Worm (Caenorhabditis elegans) whole organism, L1 larva: ENCODE measurements around the gene sri-1.
"Not testable (repeated sequence)": the region's sequence is repeated elsewhere in the genome, so short reads cannot be mapped to it uniquely, and the experiment has no call there.

Experiments
- C34B4.2 ChIP-seq: sonication (generic microtip); optimal IDR thresholded peaks from 2 replicates; lab custom pipeline; 2017; ENCODE audit warnings: mild to moderate bottlenecking, missing genetic modification characterization, missing compliant biosample characterization
- F16B12.6 ChIP-seq: fragments of 150-350 bp; optimal IDR thresholded peaks from 2 replicates; lab custom pipeline; 2014; ENCODE audit warnings: missing biosample characterization, missing genetic modification characterization
- aha-1 ChIP-seq: fragments of 150-350 bp; optimal IDR thresholded peaks from 2 replicates; lab custom pipeline; 2014; ENCODE audit warnings: missing biosample characterization, missing genetic modification characterization
- blmp-1 ChIP-seq: fragments of 150-350 bp; optimal IDR thresholded peaks from 2 replicates; lab custom pipeline; 2014; ENCODE audit warnings: missing biosample characterization, missing genetic modification characterization
- ceh-88 ChIP-seq: fragments of 200-800 bp; sonication (Bioruptor generic); IDR thresholded peaks from 2 replicates; pipeline ENCODE4 v1.3.6; 2022; ENCODE audit warnings: missing genetic modification characterization, missing compliant biosample characterization
- dpl-1 ChIP-seq, 3 experiments: fragments of 150-350 bp in 2 of 3; sonication (generic microtip) in 1 of 3; optimal IDR thresholded peaks; 2 replicates each; lab custom pipeline; 2014 to 2017; ENCODE audit warnings: missing biosample characterization in 3 of 3, missing genetic modification characterization in 3 of 3, missing genetic modification reagents in 3 of 3
- efl-1 ChIP-seq, 4 experiments: fragments of 150-350 bp; optimal IDR thresholded peaks in 3 of 4; peaks in 1 of 4; 1 replicate in 1 of 4; 2 replicates in 3 of 4; lab custom pipeline; 2014; ENCODE audit warnings: missing biosample characterization in 2 of 4, missing genetic modification characterization in 2 of 4, missing genetic modification reagents in 2 of 4
- efl-3 ChIP-seq: fragments of 200-800 bp; sonication (Bioruptor generic); optimal IDR thresholded peaks from 2 replicates; lab custom pipeline; 2018; ENCODE audit warnings: mild to moderate bottlenecking, missing genetic modification characterization, missing compliant biosample characterization
- egl-13 ChIP-seq: sonication (generic microtip); optimal IDR thresholded peaks from 2 replicates; lab custom pipeline; 2016; ENCODE audit warnings: missing genotype, missing genetic modification reagents, missing genetic modification characterization, missing compliant biosample characterization
- egl-27 ChIP-seq, 2 experiments: fragments of 150-350 bp in 1 of 2; sonication (generic microtip); optimal IDR thresholded peaks; 3 replicates each; lab custom pipeline; 2017 to 2018; ENCODE audit warnings: missing biosample characterization in 2 of 2, missing genetic modification characterization in 2 of 2, missing genetic modification reagents in 2 of 2
- elt-3 ChIP-seq, 6 experiments: fragments of 150-350 bp in 1 of 6; sonication (generic microtip); optimal IDR thresholded peaks; 2 replicates each; lab custom pipeline; 2017 to 2018; ENCODE audit warnings: missing biosample characterization in 6 of 6, missing genetic modification characterization in 6 of 6, inconsistent platforms in 1 of 6
- fkh-4 ChIP-seq: sonication (generic microtip); optimal IDR thresholded peaks from 2 replicates; lab custom pipeline; 2016; ENCODE audit warnings: missing compliant biosample characterization, missing genetic modification characterization, borderline replicate concordance
- fkh-8 ChIP-seq: sonication (generic microtip); optimal IDR thresholded peaks from 2 replicates; lab custom pipeline; 2016; ENCODE audit warnings: mild to moderate bottlenecking, missing genetic modification characterization, missing compliant biosample characterization
- fos-1 ChIP-seq: fragments of 150-350 bp; optimal IDR thresholded peaks from 2 replicates; lab custom pipeline; 2014; ENCODE audit warnings: missing biosample characterization, missing genetic modification characterization
- grh-1 ChIP-seq: fragments of 200-800 bp; sonication (Bioruptor generic); IDR thresholded peaks from 2 replicates; pipeline ENCODE4 v1.3.6; 2022; ENCODE audit warnings: missing genetic modification reagents, missing genetic modification characterization, missing compliant biosample characterization
- hpl-2 ChIP-seq: fragments of 150-350 bp; optimal IDR thresholded peaks from 2 replicates; lab custom pipeline; 2014; ENCODE audit warnings: missing biosample characterization, missing genetic modification reagents, missing genetic modification characterization
- jun-1 ChIP-seq: fragments of 150-350 bp; optimal IDR thresholded peaks from 2 replicates; lab custom pipeline; 2014; ENCODE audit warnings: missing biosample characterization, missing genetic modification reagents, missing genetic modification characterization
- lin-14 ChIP-seq: fragments of 200-800 bp; sonication (Bioruptor generic); optimal IDR thresholded peaks from 2 replicates; lab custom pipeline; 2018; ENCODE audit warnings: mild to moderate bottlenecking, missing genetic modification characterization, moderate library complexity, missing compliant biosample characterization
- lin-15B ChIP-seq: fragments of 150-350 bp; sonication (generic microtip); optimal IDR thresholded peaks from 3 replicates; lab custom pipeline; 2014; ENCODE audit warnings: missing biosample characterization, missing genetic modification characterization
- lin-35 ChIP-seq, 2 experiments: fragments of 150-350 bp; optimal IDR thresholded peaks; 2 replicates each; lab custom pipeline; 2014; ENCODE audit warnings: missing biosample characterization in 2 of 2, missing genetic modification characterization in 2 of 2, missing genetic modification reagents in 2 of 2
- lir-3 ChIP-seq: sonication (generic microtip); optimal IDR thresholded peaks from 2 replicates; lab custom pipeline; 2016; ENCODE audit warnings: mild to moderate bottlenecking, missing genetic modification characterization, moderate library complexity, missing compliant biosample characterization; ENCODE audit not compliant: poor library complexity
- mef-2 ChIP-seq: fragments of 150-350 bp; optimal IDR thresholded peaks from 2 replicates; lab custom pipeline; 2014; ENCODE audit warnings: missing biosample characterization, missing genetic modification characterization
- mep-1 ChIP-seq: fragments of 150-350 bp; optimal IDR thresholded peaks from 2 replicates; lab custom pipeline; 2014; ENCODE audit warnings: missing biosample characterization, missing genetic modification characterization
- nhr-19 ChIP-seq: fragments of 200-800 bp; sonication (Bioruptor generic); conservative IDR thresholded peaks from 2 replicates; pipeline ENCODE4 v1.3.6; 2022; ENCODE audit warnings: missing genetic modification characterization, missing compliant biosample characterization
- nhr-237 ChIP-seq: fragments of 150-350 bp; optimal IDR thresholded peaks from 2 replicates; lab custom pipeline; 2014; ENCODE audit warnings: missing biosample characterization, missing genetic modification characterization
- nhr-76 ChIP-seq: sonication (generic microtip); optimal IDR thresholded peaks from 2 replicates; lab custom pipeline; 2017; ENCODE audit warnings: missing biosample characterization, missing genetic modification characterization
- nhr-84 ChIP-seq: sonication (generic microtip); optimal IDR thresholded peaks from 2 replicates; lab custom pipeline; 2017; ENCODE audit warnings: missing biosample characterization, missing genetic modification characterization
- pax-3 ChIP-seq: fragments of 200-800 bp; sonication (Bioruptor generic); optimal IDR thresholded peaks from 2 replicates; lab custom pipeline; 2018; ENCODE audit warnings: mild to moderate bottlenecking, missing genetic modification characterization, moderate library complexity, missing compliant biosample characterization
- rnt-1 ChIP-seq: sonication (generic microtip); optimal IDR thresholded peaks from 2 replicates; lab custom pipeline; 2016; ENCODE audit warnings: mild to moderate bottlenecking, missing genetic modification characterization, moderate library complexity, missing compliant biosample characterization
- snpc-4 ChIP-seq: fragments of 150-350 bp; optimal IDR thresholded peaks from 2 replicates; lab custom pipeline; 2014; ENCODE audit warnings: missing biosample characterization, missing genetic modification characterization
- snu-23 ChIP-seq: sonication (generic microtip); optimal IDR thresholded peaks from 2 replicates; lab custom pipeline; 2016; ENCODE audit warnings: missing genetic modification characterization, missing compliant biosample characterization
- unc-30 ChIP-seq: sonication (generic microtip); optimal IDR thresholded peaks from 2 replicates; lab custom pipeline; 2017; ENCODE audit warnings: missing biosample characterization, missing genetic modification characterization
- xbp-1 ChIP-seq: sonication (generic microtip); optimal IDR thresholded peaks from 2 replicates; lab custom pipeline; 2016; ENCODE audit warnings: missing genetic modification characterization, missing compliant biosample characterization
- zag-1 ChIP-seq: fragments of 150-350 bp; optimal IDR thresholded peaks from 2 replicates; lab custom pipeline; 2014; ENCODE audit warnings: missing biosample characterization, missing genetic modification characterization
- ztf-11 ChIP-seq, 2 experiments: sonication (generic microtip); optimal IDR thresholded peaks; 2 replicates each; lab custom pipeline; 2016 to 2017; ENCODE audit warnings: missing genetic modification characterization in 2 of 2, missing biosample characterization in 1 of 2, missing compliant biosample characterization in 1 of 2

The sri-1 gene

DNA sequence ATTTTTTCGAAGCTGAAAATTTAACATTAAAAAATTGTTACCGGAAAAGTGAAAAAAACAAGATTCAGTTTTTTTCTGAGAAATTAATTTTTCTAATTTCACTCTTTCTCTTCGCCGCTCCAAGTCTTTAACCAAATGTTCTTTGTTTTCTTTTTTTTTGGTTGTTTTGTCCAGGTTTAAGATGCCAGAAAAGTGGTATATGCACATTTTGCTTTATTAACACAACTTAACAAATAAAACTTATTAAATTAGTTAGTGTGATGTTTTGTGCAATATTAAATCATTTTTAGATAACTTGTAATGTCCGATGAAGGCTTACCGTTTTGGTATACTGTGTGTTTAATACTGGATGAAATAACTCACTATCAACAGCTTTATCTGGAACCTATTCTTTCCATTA lies 24.3 kb downstream of the sri-1 start, which contains the start of gene srw-53:
TSS of gene srw-53 (plus strand) at position 301 of the 400 bp plus-strand sequence.
- TF ChIP-seq nhr-19 (GFP tag; lab: Robert Waterston, UW), result no peak
- no peak for TF ChIP-seq nhr-76 (tag; lab: Kevin White, UChicago)
- TF ChIP-seq C34B4.2 (tag; lab: Kevin White, UChicago), result no peak
- TF ChIP-seq mef-2 (tag; lab: Kevin White, UChicago), result no peak
- TF ChIP-seq blmp-1, result no peak
- no peak for TF ChIP-seq aha-1 (tag; lab: Kevin White, UChicago)
- no peak for TF ChIP-seq lir-3 (tag; lab: Kevin White, UChicago)
- TF ChIP-seq snu-23 (GFP tag; lab: Kevin White, UChicago), result no peak
- no peak for TF ChIP-seq snpc-4 (tag; lab: Kevin White, UChicago)
- TF ChIP-seq hpl-2 (GFP tag; lab: Kevin White, UChicago), result no peak
- no peak for TF ChIP-seq ceh-88 (GFP tag; lab: Robert Waterston, UW)
- TF ChIP-seq xbp-1 (tag; lab: Kevin White, UChicago), result no peak
- TF ChIP-seq elt-3 (tag; optimal IDR thresholded peaks at IDR 0.05; lab: Kevin White, UChicago), result no peak
- no peak for TF ChIP-seq mep-1
- no peak for TF ChIP-seq ztf-11 (tag; optimal IDR thresholded peaks at IDR 0.05; lab: Kevin White, UChicago)
- TF ChIP-seq fkh-8 (tag; lab: Kevin White, UChicago), result no peak
- TF ChIP-seq lin-15B (tag; lab: Kevin White, UChicago), result no peak
- TF ChIP-seq egl-13 (tag; lab: Kevin White, UChicago), result no peak
- no peak for TF ChIP-seq unc-30
- no peak for TF ChIP-seq pax-3

- TF ChIP-seq ceh-88 (GFP tag; lab: Robert Waterston, UW) (no peak), egl-27 (tag; optimal IDR thresholded peaks at IDR 0.05; lab: Kevin White, UChicago) (no peak), jun-1 (tag; lab: Kevin White, UChicago) (no peak), dpl-1 (GFP tag; optimal IDR thresholded peaks at IDR 0.05; lab: Kevin White, UChicago) (no peak), lin-35 (GFP tag; optimal IDR thresholded peaks at IDR 0.05; lab: Kevin White, UChicago) (no peak), zag-1 (tag; lab: Kevin White, UChicago) (no peak), pax-3 (no peak), rnt-1 (tag; lab: Kevin White, UChicago) (no peak), egl-13 (tag; lab: Kevin White, UChicago) (no peak), efl-3 (GFP tag; lab: Kevin White, UChicago) (no peak), aha-1 (tag; lab: Kevin White, UChicago) (no peak), efl-1 (optimal IDR thresholded peaks at IDR 0.05; lab: Kevin White, UChicago) (no peak), efl-1 (GFP tag; optimal IDR thresholded peaks at IDR 0.05 in 1 of 2; lab: Kevin White, UChicago) (no peak), fos-1 (tag; lab: Kevin White, UChicago) (no peak), nhr-237 (tag; lab: Kevin White, UChicago) (no peak), lin-14 (no peak), grh-1 (GFP tag; lab: Robert Waterston, UW) (no peak), ztf-11 (tag; optimal IDR thresholded peaks at IDR 0.05; lab: Kevin White, UChicago) (no peak), nhr-19 (GFP tag; lab: Robert Waterston, UW) (no peak), F16B12.6 (tag; lab: Kevin White, UChicago) (no peak)
Measured at ce11 chrV:15940254-15940653, 27.2 kb downstream of the sri-1 start, which contains the start of gene srw-55. Gene srw-55, minus strand, starts transcription at chrV:15940354.

DNA sequence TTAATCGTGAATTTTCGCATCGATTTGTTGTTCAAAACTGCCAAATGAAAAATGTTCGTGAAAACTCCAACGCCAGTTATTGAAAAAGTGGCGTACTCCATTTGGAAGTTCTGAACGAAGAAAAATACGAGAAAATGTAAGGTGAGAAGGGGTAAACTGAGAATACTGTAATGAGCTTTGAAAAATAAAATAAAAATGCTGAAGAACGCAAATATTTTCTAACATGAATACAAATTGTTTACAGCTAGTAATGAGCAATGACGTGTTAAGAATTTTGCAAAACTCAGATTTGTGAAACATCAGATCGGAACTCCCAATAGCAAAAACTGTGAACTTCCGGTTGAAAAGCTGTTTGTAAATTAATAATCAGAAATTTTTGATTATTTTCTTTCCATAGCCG lies 35.1 kb downstream of the sri-1 start, which contains the start of gene srw-26:
TSS of gene srw-26 (minus strand) at position 101 of the 400 bp plus-strand sequence.
- TF ChIP-seq pax-3, result no peak
- no peak for TF ChIP-seq nhr-84 (tag; lab: Kevin White, UChicago)
- TF ChIP-seq, all 84 proteins: peak for 0

ce11 chrV:15929882-15930281 lies 37.6 kb downstream of the sri-1 start, which contains the start of gene srbc-77:
Gene srbc-77, plus strand, starts transcription at chrV:15930182.
- not testable (repeated sequence) for TF ChIP-seq fkh-4; lin-35 (GFP tag; optimal IDR thresholded peaks at IDR 0.05; lab: Kevin White, UChicago); jun-1 (tag; lab: Kevin White, UChicago)
